Worm (Caenorhabditis elegans) whole organism, L4 larva: Measurements from ENCODE around the gene F07G11.2.

Source experiments
- F10B5.3 ChIP-seq: sonication (generic microtip); optimal IDR thresholded peaks from 2 replicates; lab custom pipeline; 2016; ENCODE audit warnings: mild to moderate bottlenecking, missing genetic modification characterization, missing compliant biosample characterization
- ama-1 ChIP-seq: fragments of 150-350 bp; optimal IDR thresholded peaks from 2 replicates; lab custom pipeline; 2014; ENCODE audit warnings: inconsistent platforms, mixed read lengths
- fkh-10 ChIP-seq: fragments of 150-350 bp; optimal IDR thresholded peaks from 2 replicates; lab custom pipeline; 2014; ENCODE audit warnings: missing biosample characterization, missing genetic modification reagents, missing genetic modification characterization
- lin-15B ChIP-seq: fragments of 150-350 bp; sonication (generic microtip); optimal IDR thresholded peaks from 3 replicates; lab custom pipeline; 2014; ENCODE audit warnings: missing biosample characterization, missing genetic modification characterization
- zag-1 ChIP-seq: fragments of 150-350 bp; optimal IDR thresholded peaks from 2 replicates; lab custom pipeline; 2014; ENCODE audit warnings: missing biosample characterization, missing genetic modification characterization

DNA sequence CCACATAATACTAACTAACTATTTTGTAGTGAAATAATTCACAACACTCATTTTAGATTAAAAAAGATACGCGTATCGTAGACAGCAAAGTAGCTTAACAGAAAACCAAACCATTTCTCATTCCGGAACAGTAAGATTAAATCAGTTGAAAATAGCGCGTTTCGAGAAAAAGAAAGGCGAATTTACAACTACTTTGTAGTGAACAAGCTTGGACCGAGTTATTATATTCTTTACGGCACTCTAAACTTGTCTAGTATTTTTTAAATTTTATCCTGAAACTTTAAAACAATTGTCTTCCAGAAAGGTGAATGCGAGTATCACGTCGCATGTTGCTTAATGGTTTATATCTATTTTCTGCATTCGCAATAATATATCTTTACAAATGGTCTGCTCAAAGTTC is 25.5 kb upstream of the F07G11.2 start, which contains the start of gene C13A2.4:
- TF ChIP-seq F10B5.3 (no peak), ama-1 (no peak), zag-1 (no peak), fkh-10 (GFP tag; lab: Kevin White, UChicago) (no peak), lin-15B (no peak)
